Worm (Caenorhabditis elegans) whole organism, L1 larva: Measurements from ENCODE around the gene gcsh-1.

ENCODE experiments used
- unc-130 ChIP-seq: fragments of 150-350 bp; optimal IDR thresholded peaks from 2 replicates; lab custom pipeline; 2017; ENCODE audit warnings: missing biosample characterization, missing genetic modification characterization, inconsistent platforms
- unc-86 ChIP-seq: sonication (generic microtip); optimal IDR thresholded peaks from 2 replicates; lab custom pipeline; 2016; ENCODE audit warnings: missing genetic modification characterization, missing compliant biosample characterization
- zag-1 ChIP-seq: fragments of 150-350 bp; optimal IDR thresholded peaks from 2 replicates; lab custom pipeline; 2014; ENCODE audit warnings: missing biosample characterization, missing genetic modification characterization

DNA sequence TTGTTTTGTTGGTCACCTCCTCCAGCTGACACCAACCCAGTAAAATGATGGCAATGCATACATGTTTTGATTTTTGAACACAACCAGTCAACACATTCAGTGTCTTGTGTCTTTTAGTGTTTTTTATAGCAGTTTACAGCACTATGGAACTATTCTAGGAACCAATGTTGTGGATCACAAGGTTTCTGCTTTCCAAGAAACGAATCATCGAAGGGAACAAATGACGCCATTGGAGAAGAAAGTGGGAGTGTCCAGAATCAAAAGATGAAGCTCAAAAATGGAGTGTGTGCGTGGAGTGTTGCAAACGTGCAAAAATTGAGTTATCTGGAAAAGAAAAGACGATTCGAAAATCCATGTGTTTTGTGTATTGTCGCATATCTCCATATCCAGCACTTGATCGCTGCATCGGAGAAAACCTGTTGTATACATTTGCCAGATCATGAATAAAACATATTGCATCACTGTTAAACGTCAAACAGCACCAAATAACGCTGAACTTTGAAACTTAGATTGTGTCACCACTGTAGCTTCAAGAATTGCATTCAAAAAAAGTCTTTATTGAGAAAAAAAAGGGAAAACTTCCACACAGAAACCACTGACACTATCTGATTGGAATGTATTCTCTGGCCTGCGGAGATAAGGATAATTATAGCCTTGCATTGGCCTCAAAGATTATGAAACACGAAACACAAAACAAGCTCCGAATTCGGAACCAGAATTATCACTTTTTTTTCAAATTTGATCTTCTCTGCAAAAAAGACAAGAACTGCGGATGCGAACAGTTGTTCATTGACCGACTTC is 47.6 kb upstream of the gcsh-1 start:
- no peak for TF ChIP-seq zag-1 (tag; lab: Kevin White, UChicago)
- no peak for TF ChIP-seq unc-130 (tag; lab: Kevin White, UChicago)
- TF ChIP-seq unc-86 (tag; lab: Kevin White, UChicago), result peak; percentile 81
